Worm (Caenorhabditis elegans): ENCODE data around the gene C03H5.6.
"Not testable (repeated sequence)": the region's sequence is repeated elsewhere in the genome, so short reads cannot be mapped to it uniquely, and the experiment has no call there.

Gene C03H5.6

DNA sequence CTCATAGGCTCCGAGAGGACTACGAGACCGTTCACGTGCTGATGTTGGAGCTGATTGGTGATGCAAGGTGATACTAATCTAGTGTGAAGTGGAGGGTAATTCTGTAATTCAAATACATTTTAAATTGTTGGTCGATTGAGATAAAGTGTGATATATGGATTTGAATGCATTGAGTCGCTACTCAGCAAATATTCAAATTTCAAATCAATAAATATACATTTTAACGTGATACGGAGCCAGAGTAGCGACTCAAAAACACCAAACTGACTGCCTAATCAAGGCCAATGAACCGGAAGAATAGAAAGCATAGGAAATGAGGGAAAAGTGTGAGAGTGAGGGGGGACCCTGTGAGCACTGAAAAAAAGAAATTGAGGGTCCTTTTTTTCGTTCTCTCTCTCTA lies at the start of gene C03H5.6:
Gene C03H5.6 (minus strand): TSS at position 101 of the 400 bp plus-strand sequence.
- TF ChIP-seq sma-9 (GFP tag; optimal IDR thresholded peaks at IDR 0.05), result no peak
- no peak for TF ChIP-seq sma-9 (tag; optimal IDR thresholded peaks at IDR 0.05)
- TF ChIP-seq ceh-82 (tag; optimal IDR thresholded peaks at IDR 0.05), result no peak
- no peak for TF ChIP-seq nhr-77 (tag; optimal IDR thresholded peaks at IDR 0.05)
- no peak for TF ChIP-seq ama-1 (optimal IDR thresholded peaks at IDR 0.05)
- TF ChIP-seq unc-62 (GFP tag; optimal IDR thresholded peaks at IDR 0.05), result no peak

DNA sequence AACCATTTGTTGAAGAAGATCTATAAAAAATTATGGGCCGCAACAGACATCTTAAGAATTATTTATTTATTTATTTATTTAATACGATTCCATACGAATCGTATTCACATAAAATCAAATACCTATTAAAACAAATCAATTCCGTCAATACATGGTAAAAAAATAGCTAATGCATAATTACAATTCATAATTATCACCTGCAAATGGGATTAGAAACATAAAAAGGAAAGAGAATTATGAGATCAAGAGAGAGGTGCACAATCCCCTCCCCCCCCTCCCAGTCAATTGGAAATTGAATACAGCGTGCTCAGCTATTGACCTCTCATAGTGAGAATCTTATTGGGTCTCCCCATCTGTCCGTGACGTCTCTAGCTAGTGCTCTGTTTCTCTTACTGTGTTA lies 41.9 kb upstream of the C03H5.6 start, which contains the start of gene C24H12.1:
Gene C24H12.1 (plus strand): TSS at position 301 of the 400 bp plus-strand sequence.
- TF ChIP-seq ztf-1 (GFP tag; conservative IDR thresholded peaks at IDR 0.05); sem-4 (tag; optimal IDR thresholded peaks at IDR 0.05); blmp-1 (tag; optimal IDR thresholded peaks at IDR 0.05; ENCODE audit: insufficient read depth): not testable (repeated sequence)

DNA sequence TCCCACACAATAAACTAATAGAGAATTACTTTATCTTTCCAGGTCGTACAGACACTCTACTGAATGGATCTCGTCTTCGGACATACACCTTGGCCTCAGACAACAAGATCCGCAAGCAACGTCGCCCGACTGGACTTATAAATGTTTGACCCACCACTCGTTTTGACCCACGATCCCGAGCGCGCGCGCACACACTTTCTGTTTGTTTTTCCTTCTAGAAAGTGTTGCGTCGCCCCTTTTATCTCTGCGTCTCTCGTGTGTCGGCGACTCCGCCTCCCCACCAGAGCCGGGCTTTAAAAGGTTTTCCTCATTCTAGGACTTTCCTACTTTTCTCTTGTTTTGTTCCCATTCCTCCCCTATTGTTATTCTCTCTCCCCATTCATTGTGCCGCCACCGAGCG lies 38.1 kb upstream of the C03H5.6 start:
- no peak for TF ChIP-seq unc-55 (GFP tag; optimal IDR thresholded peaks at IDR 0.05)
- TF ChIP-seq sma-9 (GFP tag; optimal IDR thresholded peaks at IDR 0.05), result no peak
- TF ChIP-seq sma-9 (tag; optimal IDR thresholded peaks at IDR 0.05), result no peak
- no peak for TF ChIP-seq unc-39 (tag; optimal IDR thresholded peaks at IDR 0.05)

DNA sequence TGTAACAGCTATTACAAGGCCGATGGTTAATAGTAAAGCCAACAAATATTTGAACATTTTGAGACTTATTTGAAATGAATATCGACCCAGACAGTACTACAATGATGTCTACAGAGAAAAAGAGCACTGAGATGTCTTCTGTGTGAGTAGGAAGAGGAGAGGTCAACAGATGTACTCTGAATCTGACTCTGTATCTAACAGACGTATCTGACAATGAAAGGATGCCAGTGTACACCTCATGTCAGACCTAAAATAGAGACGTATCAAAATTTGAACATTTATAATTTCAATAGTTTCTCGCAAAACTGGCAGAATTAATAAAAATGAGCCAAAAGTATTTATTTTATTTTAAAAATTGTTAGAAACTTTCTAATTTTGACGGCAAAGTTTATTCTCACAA lies 23.9 kb upstream of the C03H5.6 start, which contains the start of gene C24H12.8:
Gene C24H12.8 (minus strand): TSS at position 101 of the 400 bp plus-strand sequence.
- TF ChIP-seq nhr-11 (tag; optimal IDR thresholded peaks at IDR 0.05) (no peak), R02D3.7 (tag; optimal IDR thresholded peaks at IDR 0.05) (no peak), egl-27 (tag; optimal IDR thresholded peaks at IDR 0.05) (no peak), mdl-1 (tag; optimal IDR thresholded peaks at IDR 0.05) (no peak), lsy-2 (tag; optimal IDR thresholded peaks at IDR 0.05) (no peak), snpc-4 (tag; optimal IDR thresholded peaks at IDR 0.05) (no peak), nhr-129 (tag; optimal IDR thresholded peaks at IDR 0.05) (no peak), aly-2 (tag; optimal IDR thresholded peaks at IDR 0.05) (no peak), sem-4 (tag; optimal IDR thresholded peaks at IDR 0.05) (no peak)

DNA sequence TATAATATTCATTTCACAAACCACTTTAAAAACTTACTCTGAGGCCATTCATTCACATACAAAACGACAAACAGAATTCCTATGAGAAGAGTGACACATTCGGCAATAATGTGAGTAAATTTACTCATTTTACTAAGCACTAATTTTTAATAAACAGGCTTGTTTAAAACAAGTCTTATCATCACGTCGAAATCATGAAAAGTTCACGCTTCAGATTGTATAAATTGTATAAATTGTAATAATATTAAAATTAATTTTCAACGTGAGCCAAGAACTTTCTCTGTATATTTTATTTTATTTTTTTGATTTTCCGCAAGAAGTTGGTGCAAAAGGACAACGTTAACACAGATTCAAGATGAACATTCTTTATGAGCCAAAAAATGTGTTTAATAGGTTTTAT lies 19.6 kb upstream of the C03H5.6 start, which contains the start of gene C24H12.6:
Gene C24H12.6 (minus strand): TSS at position 101 of the 400 bp plus-strand sequence.
- TF ChIP-seq peb-1 (tag; optimal IDR thresholded peaks at IDR 0.05) (no peak), nhr-12 (tag; optimal IDR thresholded peaks at IDR 0.05) (no peak), mab-5 (tag; optimal IDR thresholded peaks at IDR 0.05) (no peak), sma-9 (GFP tag; optimal IDR thresholded peaks at IDR 0.05) (no peak), sma-9 (tag; optimal IDR thresholded peaks at IDR 0.05) (no peak)

DNA sequence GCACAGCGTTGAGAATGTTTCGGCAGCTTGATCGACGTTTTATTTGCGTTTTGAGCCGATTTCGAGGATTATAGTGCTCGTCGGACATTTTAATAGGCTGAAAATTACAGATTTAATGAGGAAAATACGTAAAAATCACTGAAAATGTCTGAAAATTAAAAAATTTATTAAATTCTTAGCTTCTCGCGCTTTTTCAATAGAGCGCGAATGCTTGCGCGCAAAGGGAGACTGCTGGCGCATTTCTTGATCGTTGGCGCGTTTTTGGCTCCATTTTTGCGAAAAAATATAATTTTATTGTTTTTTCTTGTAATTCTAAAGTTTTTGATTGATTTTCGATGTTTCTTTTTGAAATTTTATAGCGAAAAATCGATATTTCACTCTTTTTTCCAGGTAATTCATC lies 11.6 kb upstream of the C03H5.6 start, which contains the start of the genes dnsn-1 and C24H12.4:
Gene dnsn-1 (minus strand): TSS at position 101 of the 400 bp plus-strand sequence.
Gene C24H12.4 (plus strand): TSS at position 391 of the 400 bp plus-strand sequence.
- peak; percentile 64 for TF ChIP-seq dmd-4 (tag; optimal IDR thresholded peaks at IDR 0.05)
- TF ChIP-seq ceh-82 (tag; optimal IDR thresholded peaks at IDR 0.05), result peak; percentile 53
- TF ChIP-seq peb-1 (tag; optimal IDR thresholded peaks at IDR 0.05), result no peak
- TF ChIP-seq nhr-6 (tag; optimal IDR thresholded peaks at IDR 0.05), result peak; percentile 88
- TF ChIP-seq R02D3.7 (tag; optimal IDR thresholded peaks at IDR 0.05), result peak; percentile 61
- no peak for TF ChIP-seq nhr-23 (tag; optimal IDR thresholded peaks at IDR 0.05)
- TF ChIP-seq aly-2 (tag; optimal IDR thresholded peaks at IDR 0.05), result no peak
- TF ChIP-seq sem-4 (tag; optimal IDR thresholded peaks at IDR 0.05), result peak; percentile 90
- no peak for TF ChIP-seq skn-1 (tag; optimal IDR thresholded peaks at IDR 0.05)
- peak; percentile 86 for TF ChIP-seq egl-27 (tag; optimal IDR thresholded peaks at IDR 0.05)
- TF ChIP-seq nhr-129 (tag; optimal IDR thresholded peaks at IDR 0.05), result peak; percentile 64
- TF ChIP-seq ZK546.5 (tag; optimal IDR thresholded peaks at IDR 0.05), result peak; percentile 55
- TF ChIP-seq nhr-21 (tag; optimal IDR thresholded peaks at IDR 0.05), result peak; percentile 95
- peak; percentile 96 for TF ChIP-seq sma-3 (GFP tag; optimal IDR thresholded peaks at IDR 0.05)
- peak; percentile 46 for TF ChIP-seq zag-1 (tag; optimal IDR thresholded peaks at IDR 0.05)
- peak; percentile 97 for TF ChIP-seq crh-2 (tag; optimal IDR thresholded peaks at IDR 0.05)
- peak; percentile 95 for TF ChIP-seq lin-13 (GFP tag; optimal IDR thresholded peaks at IDR 0.05)
- TF ChIP-seq C34F6.9 (tag; optimal IDR thresholded peaks at IDR 0.05), result peak; percentile 94
- TF ChIP-seq nhr-10 (tag; optimal IDR thresholded peaks at IDR 0.05), result peak; percentile 78
- TF ChIP-seq F13H6.1 (tag; optimal IDR thresholded peaks at IDR 0.05), result peak; percentile 92
- TF ChIP-seq unc-55 (GFP tag; optimal IDR thresholded peaks at IDR 0.05), result peak; percentile 98
- peak; percentile 95 for TF ChIP-seq sma-9 (GFP tag; optimal IDR thresholded peaks at IDR 0.05)
- TF ChIP-seq sma-9 (tag; optimal IDR thresholded peaks at IDR 0.05), result no peak
- peak; percentile 12 for TF ChIP-seq blmp-1 (tag; optimal IDR thresholded peaks at IDR 0.05; ENCODE audit: insufficient read depth)
- TF ChIP-seq fos-1 (tag; optimal IDR thresholded peaks at IDR 0.05), result peak; percentile 68
- TF ChIP-seq lin-11 (tag; optimal IDR thresholded peaks at IDR 0.05), result peak; percentile 96
- peak; percentile 88 for TF ChIP-seq mab-5 (tag; optimal IDR thresholded peaks at IDR 0.05)
- TF ChIP-seq snpc-4 (tag; optimal IDR thresholded peaks at IDR 0.05), result peak; percentile 70
- peak; percentile 82 for TF ChIP-seq ztf-4 (tag; optimal IDR thresholded peaks at IDR 0.05)
- TF ChIP-seq alr-1 (tag; optimal IDR thresholded peaks at IDR 0.05), result no peak
- TF ChIP-seq lsy-2 (tag; optimal IDR thresholded peaks at IDR 0.05), result peak; percentile 91 to 96
- TF ChIP-seq unc-62 (GFP tag; optimal IDR thresholded peaks at IDR 0.05), result no peak
- peak; percentile 59 for TF ChIP-seq nhr-237 (tag; optimal IDR thresholded peaks at IDR 0.05)
- TF ChIP-seq nhr-11 (tag; optimal IDR thresholded peaks at IDR 0.05), result no peak
- TF ChIP-seq ceh-16 (tag; optimal IDR thresholded peaks at IDR 0.05), result peak; percentile 66
